Worm (Caenorhabditis elegans): Measurements from ENCODE around the gene srd-64.

The srd-64 gene

DNA sequence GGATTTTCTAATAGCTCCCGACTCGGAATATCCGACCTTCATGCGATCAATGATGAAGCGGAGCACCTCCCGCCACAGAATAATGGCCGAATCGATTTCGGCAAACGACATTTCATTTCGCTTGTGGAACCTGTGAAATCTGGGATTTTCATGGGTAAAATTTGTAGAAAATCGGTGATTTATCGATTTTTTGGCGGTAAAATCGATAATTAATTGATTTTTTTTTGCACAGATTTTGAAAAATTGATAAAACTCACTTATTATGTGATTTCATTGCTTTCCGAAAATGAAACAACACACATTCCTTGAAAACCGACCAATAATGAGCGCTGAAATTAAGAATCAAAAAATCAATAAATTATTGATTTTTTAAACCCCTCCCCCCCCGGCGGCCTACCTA, 28.0 kb downstream of the srd-64 start:
- no peak for TF ChIP-seq hnd-1 (tag; optimal IDR thresholded peaks at IDR 0.05)
- TF ChIP-seq tbx-11 (GFP tag; IDR thresholded peaks at IDR 0.05) = no peak
- TF ChIP-seq sea-1 (GFP tag; conservative IDR thresholded peaks at IDR 0.05) = no peak

DNA sequence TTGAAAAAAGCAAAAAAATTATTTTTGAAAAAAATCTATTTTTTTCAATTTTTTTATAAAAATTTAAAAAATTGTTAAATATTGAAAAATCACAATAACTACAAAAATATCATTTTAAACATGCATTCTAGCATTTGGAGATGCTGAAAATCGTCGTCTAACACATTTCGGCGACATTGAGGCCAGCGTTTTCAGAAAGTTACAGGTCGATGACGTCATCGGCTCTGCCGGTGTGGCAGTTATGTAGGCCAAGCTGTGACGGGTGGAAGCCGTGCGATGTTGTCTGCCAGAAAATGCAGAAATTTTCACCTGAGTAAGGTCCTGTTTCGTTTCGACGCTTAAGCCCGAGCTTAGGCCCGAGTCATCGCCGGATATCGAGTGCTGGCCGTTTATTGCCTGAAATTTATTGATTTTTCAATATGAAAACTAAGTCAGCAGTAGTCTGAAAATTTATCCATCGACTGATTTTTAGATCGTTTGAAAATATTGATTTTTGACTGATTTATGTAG, 29.1 kb downstream of the srd-64 start, which contains the start of gene Y22D7AR.3:
Y22D7AR.3 (minus strand) TSS at position 51 of the 510 bp plus-strand sequence.
- no peak for TF ChIP-seq ceh-36 (tag; optimal IDR thresholded peaks at IDR 0.05)
- no peak for TF ChIP-seq ceh-13 (GFP tag; optimal IDR thresholded peaks at IDR 0.05)
- TF ChIP-seq hmbx-1 (tag; optimal IDR thresholded peaks at IDR 0.05) = no peak
- no peak for TF ChIP-seq ama-1 (optimal IDR thresholded peaks at IDR 0.05)
- no peak for TF ChIP-seq F13C5.2 (tag; optimal IDR thresholded peaks at IDR 0.05)
- TF ChIP-seq tbx-37 (GFP tag; conservative IDR thresholded peaks at IDR 0.05) = no peak
- TF ChIP-seq aly-1 (tag; optimal IDR thresholded peaks at IDR 0.05) = no peak
- no peak for TF ChIP-seq tra-4 (tag; optimal IDR thresholded peaks at IDR 0.05)
- TF ChIP-seq flt-1 (GFP tag; IDR thresholded peaks at IDR 0.05) = no peak
- no peak for TF ChIP-seq ets-7 (tag; optimal IDR thresholded peaks at IDR 0.05)
- TF ChIP-seq hmg-4 (GFP tag; optimal IDR thresholded peaks at IDR 0.05) = no peak
- no peak for TF ChIP-seq scrt-1 (GFP tag; IDR thresholded peaks at IDR 0.05)
- no peak for TF ChIP-seq sea-1 (GFP tag; conservative IDR thresholded peaks at IDR 0.05)
- no peak for TF ChIP-seq B0310.2 (tag; optimal IDR thresholded peaks at IDR 0.05)
- TF ChIP-seq tbx-11 (GFP tag; IDR thresholded peaks at IDR 0.05) = no peak
- TF ChIP-seq hnd-1 (tag; optimal IDR thresholded peaks at IDR 0.05) = no peak
- no peak for TF ChIP-seq pes-1 (GFP tag; IDR thresholded peaks at IDR 0.05)

DNA sequence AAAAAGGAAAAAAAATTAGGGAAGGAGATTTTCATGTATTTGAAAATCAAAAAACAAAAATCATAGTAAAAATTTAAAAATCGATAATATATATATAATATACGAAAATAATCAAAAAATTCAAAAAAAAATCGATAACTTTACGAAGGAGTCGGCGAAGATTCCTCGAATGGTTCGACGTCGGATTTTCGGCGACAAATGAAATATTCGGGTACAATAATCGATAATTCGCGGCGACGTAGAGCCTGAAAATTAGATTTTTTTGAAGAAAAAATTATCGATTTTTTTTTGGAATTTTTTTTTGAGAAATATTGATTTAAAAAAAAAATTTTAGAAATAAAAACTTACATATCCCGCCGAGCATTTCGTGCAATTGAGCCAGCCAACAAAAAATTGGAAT, 29.5 kb downstream of the srd-64 start:
- TF ChIP-seq tra-4 (tag; optimal IDR thresholded peaks at IDR 0.05) (no peak), sea-1 (GFP tag; conservative IDR thresholded peaks at IDR 0.05) (no peak), aly-1 (tag; optimal IDR thresholded peaks at IDR 0.05) (no peak), ceh-36 (tag; optimal IDR thresholded peaks at IDR 0.05) (no peak), hnd-1 (tag; optimal IDR thresholded peaks at IDR 0.05) (no peak), hmg-4 (GFP tag; optimal IDR thresholded peaks at IDR 0.05) (no peak), F13C5.2 (tag; optimal IDR thresholded peaks at IDR 0.05) (no peak), pes-1 (GFP tag; IDR thresholded peaks at IDR 0.05) (no peak), flt-1 (GFP tag; IDR thresholded peaks at IDR 0.05) (no peak), B0310.2 (tag; optimal IDR thresholded peaks at IDR 0.05) (no peak), hmbx-1 (tag; optimal IDR thresholded peaks at IDR 0.05) (no peak), tbx-37 (GFP tag; conservative IDR thresholded peaks at IDR 0.05) (no peak), ama-1 (optimal IDR thresholded peaks at IDR 0.05) (no peak), scrt-1 (GFP tag; IDR thresholded peaks at IDR 0.05) (no peak), ceh-13 (GFP tag; optimal IDR thresholded peaks at IDR 0.05) (no peak)

DNA sequence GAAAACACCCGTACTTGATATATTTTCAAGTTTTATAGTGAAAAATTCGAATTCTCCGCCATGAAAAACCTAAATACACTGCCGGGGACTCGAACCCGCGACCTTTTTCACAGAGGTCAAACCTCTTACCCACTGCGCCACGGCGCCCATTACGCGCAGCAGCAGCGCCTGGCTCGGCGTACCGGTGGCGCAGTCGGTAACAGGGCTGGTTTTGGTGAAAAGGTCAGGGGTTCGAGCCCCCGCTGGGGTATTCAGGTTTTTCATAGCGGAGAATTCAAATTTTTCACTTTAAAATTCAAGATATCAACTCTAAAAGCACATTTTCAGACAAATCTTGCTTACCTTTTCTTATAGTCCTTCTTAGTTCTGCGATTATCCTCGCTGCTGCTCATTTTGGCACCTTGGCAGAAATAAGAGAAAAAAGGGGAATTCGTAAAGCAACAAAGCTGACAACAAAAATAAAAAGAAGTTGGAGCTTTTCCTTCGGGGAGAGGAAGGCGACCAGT, 30.1 kb downstream of the srd-64 start, which contains the start of gene Y22D7AL.16:
Y22D7AL.16 (minus strand) TSS at position 456 of the 506 bp plus-strand sequence.
- TF ChIP-seq hnd-1 (tag; optimal IDR thresholded peaks at IDR 0.05) = no peak
- TF ChIP-seq pes-1 (GFP tag; IDR thresholded peaks at IDR 0.05) = no peak
- no peak for TF ChIP-seq ets-7 (tag; optimal IDR thresholded peaks at IDR 0.05)
- no peak for TF ChIP-seq B0310.2 (tag; optimal IDR thresholded peaks at IDR 0.05)
- no peak for TF ChIP-seq ceh-36 (tag; optimal IDR thresholded peaks at IDR 0.05)
- TF ChIP-seq tbx-37 (GFP tag; conservative IDR thresholded peaks at IDR 0.05) = no peak
- no peak for TF ChIP-seq aly-1 (tag; optimal IDR thresholded peaks at IDR 0.05)
- no peak for TF ChIP-seq tra-4 (tag; optimal IDR thresholded peaks at IDR 0.05)
- no peak for TF ChIP-seq hmbx-1 (tag; optimal IDR thresholded peaks at IDR 0.05)
- no peak for TF ChIP-seq tbx-11 (GFP tag; IDR thresholded peaks at IDR 0.05)
- TF ChIP-seq flt-1 (GFP tag; IDR thresholded peaks at IDR 0.05) = no peak
- no peak for TF ChIP-seq hmg-4 (GFP tag; optimal IDR thresholded peaks at IDR 0.05)
- TF ChIP-seq F13C5.2 (tag; optimal IDR thresholded peaks at IDR 0.05) = no peak
- TF ChIP-seq ama-1 (optimal IDR thresholded peaks at IDR 0.05) = no peak
- TF ChIP-seq ceh-13 (GFP tag; optimal IDR thresholded peaks at IDR 0.05) = no peak
- TF ChIP-seq sea-1 (GFP tag; conservative IDR thresholded peaks at IDR 0.05) = no peak
- TF ChIP-seq scrt-1 (GFP tag; IDR thresholded peaks at IDR 0.05) = no peak

DNA sequence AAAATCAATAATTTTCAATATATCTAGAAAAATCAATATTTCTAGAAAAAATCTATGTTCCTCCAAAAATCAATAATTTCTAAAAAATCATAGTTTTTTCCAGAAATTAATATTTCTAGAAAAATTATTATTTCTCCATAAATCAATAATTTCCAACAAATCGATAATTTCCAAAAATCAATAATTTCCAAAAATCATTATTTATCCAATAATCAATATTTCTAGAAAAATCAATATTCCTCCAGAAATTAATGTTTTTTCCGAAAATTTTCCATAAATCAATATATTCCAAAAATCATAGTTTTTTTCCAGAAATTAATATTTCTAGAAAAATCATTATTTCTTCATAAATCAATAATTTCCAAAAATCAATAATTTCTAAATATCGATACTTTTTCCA, 31.9 kb downstream of the srd-64 start:
- no peak for TF ChIP-seq pes-1 (GFP tag; IDR thresholded peaks at IDR 0.05)

DNA sequence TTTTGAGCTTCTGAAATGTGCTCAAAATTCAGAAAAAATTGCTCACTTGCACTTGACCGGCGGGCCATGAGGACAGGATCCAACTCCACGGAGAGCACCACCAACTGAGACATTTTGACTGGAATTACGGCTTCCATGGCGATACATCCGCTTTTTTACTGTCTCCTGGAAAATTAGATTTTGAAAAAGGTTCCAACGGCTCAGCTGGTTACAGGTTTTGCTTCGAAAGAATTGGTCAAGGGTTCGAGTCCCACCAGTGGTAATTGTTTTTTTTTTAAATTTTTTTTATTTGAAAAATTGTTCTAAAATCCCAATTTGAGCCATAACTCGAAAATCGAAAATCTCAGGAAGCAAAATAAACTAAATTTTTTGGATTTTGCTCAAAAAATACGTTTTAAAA, 32.5 kb downstream of the srd-64 start:
- TF ChIP-seq hnd-1 (tag; optimal IDR thresholded peaks at IDR 0.05) (no peak), F13C5.2 (tag; optimal IDR thresholded peaks at IDR 0.05) (no peak), aly-1 (tag; optimal IDR thresholded peaks at IDR 0.05) (no peak), sea-1 (GFP tag; conservative IDR thresholded peaks at IDR 0.05) (no peak), tbx-11 (GFP tag; IDR thresholded peaks at IDR 0.05) (no peak), tra-4 (tag; optimal IDR thresholded peaks at IDR 0.05) (no peak), tbx-37 (GFP tag; conservative IDR thresholded peaks at IDR 0.05) (no peak), ama-1 (optimal IDR thresholded peaks at IDR 0.05) (no peak), pes-1 (GFP tag; IDR thresholded peaks at IDR 0.05) (no peak)

DNA sequence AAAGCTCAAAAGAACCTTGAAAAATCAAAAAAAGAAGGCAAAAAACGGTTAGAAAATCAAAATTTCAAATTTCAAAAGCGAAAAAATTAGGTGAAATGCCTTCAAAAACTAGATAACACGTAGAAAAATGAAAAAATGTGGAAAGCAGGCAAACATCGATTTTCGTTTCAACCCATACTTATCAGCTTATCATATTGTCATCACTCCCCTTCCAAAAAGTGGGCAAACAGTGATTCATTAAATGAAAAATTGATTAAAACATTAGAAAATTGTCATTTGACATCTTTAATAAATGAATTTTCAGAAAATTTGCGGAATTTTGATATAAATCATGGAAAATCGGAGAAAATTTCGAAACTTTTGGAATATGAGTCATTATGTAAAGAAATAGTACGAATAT, 33.9 kb downstream of the srd-64 start:
- TF ChIP-seq scrt-1 (GFP tag; IDR thresholded peaks at IDR 0.05) = no peak
- no peak for TF ChIP-seq pes-1 (GFP tag; IDR thresholded peaks at IDR 0.05)

DNA sequence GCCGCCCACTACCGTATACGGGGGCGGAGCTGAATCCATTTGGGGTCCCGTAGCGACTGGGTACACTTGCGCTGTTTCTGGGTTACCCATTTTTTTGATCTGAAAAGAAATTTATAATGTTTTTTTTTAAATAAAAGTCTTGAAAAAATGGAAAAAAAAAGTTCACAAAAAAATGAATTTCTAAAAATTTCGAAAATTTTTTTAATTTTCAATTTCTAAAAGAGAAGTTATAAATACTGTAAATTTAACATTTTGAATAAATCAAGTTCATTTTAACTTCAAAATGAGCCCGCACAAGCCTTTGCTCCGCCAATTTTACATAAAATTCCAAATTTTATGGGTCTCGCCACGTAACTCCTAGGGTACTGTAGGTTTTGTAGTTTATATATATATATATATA, 35.1 kb downstream of the srd-64 start, which contains the start of gene Y22D7AL.15:
Y22D7AL.15 (minus strand) TSS at position 101 of the 400 bp plus-strand sequence.
- no peak for TF ChIP-seq hnd-1 (tag; optimal IDR thresholded peaks at IDR 0.05)
- no peak for TF ChIP-seq tbx-11 (GFP tag; IDR thresholded peaks at IDR 0.05)
- TF ChIP-seq F13C5.2 (tag; optimal IDR thresholded peaks at IDR 0.05) = no peak
- TF ChIP-seq hmg-4 (GFP tag; optimal IDR thresholded peaks at IDR 0.05) = no peak
- no peak for TF ChIP-seq flt-1 (GFP tag; IDR thresholded peaks at IDR 0.05)
